Fruit fly (Drosophila melanogaster): ENCODE measurements around the gene CG3610.

Gene CG3610

DNA sequence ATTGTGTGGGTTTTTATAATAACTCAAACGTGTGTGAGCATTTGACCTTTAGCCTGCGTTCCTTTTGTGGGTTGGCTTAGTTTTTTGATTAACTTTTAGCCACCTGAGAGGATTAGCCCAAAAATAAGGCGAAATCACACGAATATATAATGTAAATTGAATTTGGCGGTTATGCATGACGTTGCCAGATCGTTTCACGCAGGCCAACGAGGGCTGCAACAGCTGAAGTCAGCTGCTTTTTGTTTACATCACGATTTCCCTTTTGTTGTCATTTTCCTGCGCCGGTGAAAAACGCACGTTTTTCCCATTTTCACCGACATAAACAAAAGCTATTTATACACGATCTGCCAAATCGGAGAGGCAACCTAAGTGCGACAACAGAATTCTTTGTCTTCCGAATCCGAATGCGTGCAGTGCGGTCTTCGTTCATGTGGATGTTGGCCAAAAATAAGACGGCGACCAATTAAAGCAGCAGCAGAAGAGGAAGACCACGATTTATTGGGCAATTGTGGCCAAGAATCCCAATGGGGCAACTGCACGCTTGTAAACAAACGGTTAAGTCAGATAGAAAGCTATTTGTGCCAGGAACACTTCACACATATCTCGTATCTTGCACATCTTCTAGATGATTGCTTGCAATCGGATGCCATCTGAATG lies 34.5 kb downstream of the CG3610 start, which contains the start of gene CG3631:
Gene CG3631, plus strand, starts transcription at position 251 of the 657 bp plus-strand sequence.
- TF ChIP-seq Ets98B (GFP tag; IDR thresholded peaks at IDR 0.05) (peak; percentile 29; the same call in 1 of the 2 replicates), CG34367 (tag; optimal IDR thresholded peaks at IDR 0.05) (no peak), CG12605 (GFP tag; IDR thresholded peaks at IDR 0.05) (no peak), gl (tag; optimal IDR thresholded peaks at IDR 0.05) (no peak), CG9948 (tag; optimal IDR thresholded peaks at IDR 0.05) (no peak), Pif1B (GFP tag; optimal IDR thresholded peaks at IDR 0.05) (no peak), CG32121 (GFP tag; IDR thresholded peaks at IDR 0.05) (peak; percentile 53), CG15710 (tag; optimal IDR thresholded peaks at IDR 0.05) (no peak), CG8301 (tag; optimal IDR thresholded peaks at IDR 0.05) (no peak), rn (GFP tag; IDR thresholded peaks at IDR 0.05) (no peak), CG4496 (GFP tag; IDR thresholded peaks at IDR 0.05) (no peak), CG17806 (tag; optimal IDR thresholded peaks at IDR 0.05) (no peak)

DNA sequence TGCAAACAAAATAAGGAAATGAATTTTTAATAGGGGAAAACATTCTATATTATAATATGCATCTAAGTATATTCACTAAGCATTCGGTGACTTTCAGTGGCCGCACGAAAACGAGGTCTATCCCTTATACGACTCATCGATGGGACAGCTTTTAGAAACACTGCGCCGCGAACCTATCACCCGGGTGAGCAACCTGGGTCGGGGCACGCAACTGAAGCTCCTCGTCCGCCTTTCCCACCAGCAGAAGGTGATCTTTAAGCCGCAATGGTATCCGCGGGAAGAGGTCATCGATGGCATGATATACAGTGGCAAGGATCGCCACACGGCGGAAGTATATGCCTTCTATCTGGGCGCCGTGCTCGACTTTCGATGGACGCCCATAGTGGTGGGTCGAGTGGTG lies 36.0 kb downstream of the CG3610 start:
- no peak for TF ChIP-seq fd96Ca (GFP tag; IDR thresholded peaks at IDR 0.05)
- TF ChIP-seq Ets98B (GFP tag; IDR thresholded peaks at IDR 0.05), result no peak
- no peak for TF ChIP-seq CG12605 (GFP tag; IDR thresholded peaks at IDR 0.05)
- TF ChIP-seq CG15710 (tag; optimal IDR thresholded peaks at IDR 0.05), result no peak
- no peak for TF ChIP-seq Pif1A (GFP tag; optimal IDR thresholded peaks at IDR 0.05)
- no peak for TF ChIP-seq CG13204 (GFP tag; optimal IDR thresholded peaks at IDR 0.05)
- no peak for TF ChIP-seq Snoo (tag; optimal IDR thresholded peaks at IDR 0.05)
- TF ChIP-seq D1 (tag; optimal IDR thresholded peaks at IDR 0.05), result no peak
- no peak for TF ChIP-seq CG32121 (GFP tag; IDR thresholded peaks at IDR 0.05)
- no peak for TF ChIP-seq CG10348 (GFP tag; IDR thresholded peaks at IDR 0.05)
- TF ChIP-seq Pif1B (GFP tag; optimal IDR thresholded peaks at IDR 0.05), result no peak
- no peak for TF ChIP-seq CG4496 (GFP tag; IDR thresholded peaks at IDR 0.05)
- no peak for TF ChIP-seq CG17806 (tag; optimal IDR thresholded peaks at IDR 0.05)
- TF ChIP-seq gl (tag; optimal IDR thresholded peaks at IDR 0.05), result no peak
- TF ChIP-seq CG8301 (tag; optimal IDR thresholded peaks at IDR 0.05), result no peak
- TF ChIP-seq EcR (GFP tag; optimal IDR thresholded peaks at IDR 0.05), result no peak

- TF ChIP-seq CG12605 (GFP tag; IDR thresholded peaks at IDR 0.05) (no peak), CG4496 (GFP tag; IDR thresholded peaks at IDR 0.05) (peak; percentile 61; the same call in 2 of the 3 replicates), CG17806 (tag; optimal IDR thresholded peaks at IDR 0.05) (peak; percentile 49), gl (tag; optimal IDR thresholded peaks at IDR 0.05) (no peak), Snoo (tag; optimal IDR thresholded peaks at IDR 0.05) (peak; percentile 46), Pif1A (GFP tag; optimal IDR thresholded peaks at IDR 0.05) (no peak), rn (GFP tag; IDR thresholded peaks at IDR 0.05) (0 out of 2 replicates have a peak, but pooled peaks have one; percentile 10), CG34367 (tag; optimal IDR thresholded peaks at IDR 0.05) (peak; percentile 62), fd96Ca (GFP tag; IDR thresholded peaks at IDR 0.05) (no peak), CG14655 (GFP tag; optimal IDR thresholded peaks at IDR 0.05) (no peak), CG15710 (tag; optimal IDR thresholded peaks at IDR 0.05) (peak; percentile 69), CG13204 (GFP tag; optimal IDR thresholded peaks at IDR 0.05) (no peak), CG10348 (GFP tag; IDR thresholded peaks at IDR 0.05) (no peak), CG8159 (tag; optimal IDR thresholded peaks at IDR 0.05) (peak; percentile 27), Pif1B (GFP tag; optimal IDR thresholded peaks at IDR 0.05) (no peak), Ets98B (GFP tag; IDR thresholded peaks at IDR 0.05) (peak; percentile 57), D1 (tag; optimal IDR thresholded peaks at IDR 0.05) (no peak), CG32121 (GFP tag; IDR thresholded peaks at IDR 0.05) (peak; percentile 78), CG9948 (tag; optimal IDR thresholded peaks at IDR 0.05) (peak; percentile 54), EcR (GFP tag; optimal IDR thresholded peaks at IDR 0.05) (no peak), CG8301 (tag; optimal IDR thresholded peaks at IDR 0.05) (no peak)
Measured at dm6 chr3R:14886011-14886534, 41.2 kb downstream of the CG3610 start, which contains the start of the genes Rrp6, CG33331 and CG33332. Gene Rrp6 (minus strand): TSS chr3R:14886246. Gene CG33331 (plus strand): TSS chr3R:14886456. Gene CG33332 (plus strand): TSS chr3R:14886456.

DNA sequence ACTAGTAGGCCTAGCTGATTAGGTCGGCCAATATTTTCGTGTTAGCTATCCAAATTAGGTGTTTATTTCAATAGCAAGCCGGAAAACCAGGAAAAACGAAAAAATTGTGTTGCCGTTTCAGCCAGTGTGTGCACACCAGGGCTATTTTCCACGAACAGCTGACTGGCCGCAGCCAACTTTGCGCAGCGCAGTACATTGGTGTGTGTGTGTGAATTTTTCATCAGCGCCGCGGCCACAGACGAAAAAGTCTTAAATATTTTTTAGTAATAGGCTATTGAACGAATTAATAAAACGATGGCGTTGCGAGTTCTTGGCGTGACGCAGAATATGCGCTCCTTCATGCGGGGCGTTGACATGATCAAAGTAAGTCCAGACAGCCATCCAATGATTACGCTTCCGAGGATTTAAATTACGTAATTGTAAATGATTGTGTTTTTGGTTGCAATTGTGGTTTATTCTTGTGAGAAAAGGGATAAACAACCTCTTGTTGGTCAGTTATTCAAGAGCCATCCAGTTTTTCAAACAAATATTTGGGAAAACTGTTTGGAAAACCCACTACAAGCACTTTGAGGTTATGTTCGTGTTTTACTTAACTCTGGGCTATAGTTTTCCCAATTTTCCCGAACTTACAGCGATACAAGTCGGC lies 45.3 kb downstream of the CG3610 start, which contains the start of the genes CycC and UQCR-C1:
Gene CycC, minus strand, starts transcription at position 142 of the 646 bp plus-strand sequence.
Gene UQCR-C1, plus strand, starts transcription at position 168 of the 646 bp plus-strand sequence.
- TF ChIP-seq CG34367 (tag; optimal IDR thresholded peaks at IDR 0.05), result no peak
- TF ChIP-seq CG10348 (GFP tag; IDR thresholded peaks at IDR 0.05), result no peak
- TF ChIP-seq gl (tag; optimal IDR thresholded peaks at IDR 0.05), result no peak
- TF ChIP-seq CG13204 (GFP tag; optimal IDR thresholded peaks at IDR 0.05), result no peak
- no peak for TF ChIP-seq fd96Ca (GFP tag; IDR thresholded peaks at IDR 0.05)
- TF ChIP-seq EcR (GFP tag; optimal IDR thresholded peaks at IDR 0.05), result no peak
- TF ChIP-seq CG8301 (tag; optimal IDR thresholded peaks at IDR 0.05), result no peak
- no peak for TF ChIP-seq CG17806 (tag; optimal IDR thresholded peaks at IDR 0.05)
- no peak for TF ChIP-seq CG9948 (tag; optimal IDR thresholded peaks at IDR 0.05)
- no peak for TF ChIP-seq CG15710 (tag; optimal IDR thresholded peaks at IDR 0.05)
- TF ChIP-seq CG4496 (GFP tag; IDR thresholded peaks at IDR 0.05), result no peak
- no peak for TF ChIP-seq Pif1A (GFP tag; optimal IDR thresholded peaks at IDR 0.05)
- TF ChIP-seq CG32121 (GFP tag; IDR thresholded peaks at IDR 0.05), result no peak
- TF ChIP-seq rn (GFP tag; IDR thresholded peaks at IDR 0.05), result no peak
- no peak for TF ChIP-seq CG12605 (GFP tag; IDR thresholded peaks at IDR 0.05)
- TF ChIP-seq Snoo (tag; optimal IDR thresholded peaks at IDR 0.05), result no peak
- no peak for TF ChIP-seq Pif1B (GFP tag; optimal IDR thresholded peaks at IDR 0.05)
- no peak for TF ChIP-seq Ets98B (GFP tag; IDR thresholded peaks at IDR 0.05)
- no peak for TF ChIP-seq D1 (tag; optimal IDR thresholded peaks at IDR 0.05)
